Worm (Caenorhabditis elegans): ENCODE results near the gene F37A4.4.

F37A4.4 gene

ce11 chrIII:6713266-6713665, at the start of gene F37A4.4:
F37A4.4 (plus strand) TSS chrIII:6713566.
- TF ChIP-seq fkh-2 (tag; optimal IDR thresholded peaks at IDR 0.05) (no peak), ZK546.5 (tag; optimal IDR thresholded peaks at IDR 0.05) (no peak), nhr-76 (tag; optimal IDR thresholded peaks at IDR 0.05) (no peak), nhr-28 (tag; optimal IDR thresholded peaks at IDR 0.05) (no peak), ztf-11 (tag; optimal IDR thresholded peaks at IDR 0.05) (no peak), egl-27 (tag; optimal IDR thresholded peaks at IDR 0.05) (no peak), ceh-82 (tag; optimal IDR thresholded peaks at IDR 0.05) (no peak), sea-2 (GFP tag; optimal IDR thresholded peaks at IDR 0.05) (no peak)

ce11 chrIII:6670737-6671242, 42.6 kb upstream of the F37A4.4 start:
- TF ChIP-seq fkh-10 (GFP tag; optimal IDR thresholded peaks at IDR 0.05) (peak; percentile 38), nhr-28 (tag; optimal IDR thresholded peaks at IDR 0.05) (no peak)

ce11 chrIII:6675460-6675859, 37.9 kb upstream of the F37A4.4 start, which contains the start of gene rbf-1:
rbf-1 (plus strand) TSS chrIII:6675760.
- TF ChIP-seq nhr-43 (tag; optimal IDR thresholded peaks at IDR 0.05; ENCODE audit: poor library complexity, severe bottlenecking) (no peak), nfya-1 (tag; optimal IDR thresholded peaks at IDR 0.05; ENCODE audit: insufficient read depth) (peak; percentile 8)

- TF ChIP-seq fkh-2 (tag; optimal IDR thresholded peaks at IDR 0.05) (no peak), nhr-237 (tag; optimal IDR thresholded peaks at IDR 0.05) (no peak), pha-4 (tag; optimal IDR thresholded peaks at IDR 0.05) (no peak), unc-39 (tag; optimal IDR thresholded peaks at IDR 0.05) (no peak), egl-5 (tag; optimal IDR thresholded peaks at IDR 0.05) (no peak), hmg-11 (tag; optimal IDR thresholded peaks at IDR 0.05) (no peak), lsy-12 (tag; optimal IDR thresholded peaks at IDR 0.05) (no peak), elt-1 (tag; optimal IDR thresholded peaks at IDR 0.05) (no peak), nhr-43 (tag; optimal IDR thresholded peaks at IDR 0.05; ENCODE audit: poor library complexity, severe bottlenecking) (no peak), nhr-23 (tag; optimal IDR thresholded peaks at IDR 0.05) (no peak), snpc-4 (tag; optimal IDR thresholded peaks at IDR 0.05) (no peak), fos-1 (tag; optimal IDR thresholded peaks at IDR 0.05) (no peak)
Measured at ce11 chrIII:6677304-6677703, 36.1 kb upstream of the F37A4.4 start.

ce11 chrIII:6679323-6679722, 34.0 kb upstream of the F37A4.4 start:
- TF ChIP-seq nhr-25 (tag; optimal IDR thresholded peaks at IDR 0.05) (no peak), ceh-82 (tag; optimal IDR thresholded peaks at IDR 0.05) (no peak), unc-39 (tag; optimal IDR thresholded peaks at IDR 0.05) (no peak), ceh-16 (tag; optimal IDR thresholded peaks at IDR 0.05) (no peak), ZK546.5 (tag; optimal IDR thresholded peaks at IDR 0.05) (no peak), nhr-237 (tag; optimal IDR thresholded peaks at IDR 0.05) (no peak), lin-39 (tag; optimal IDR thresholded peaks at IDR 0.05) (no peak), nhr-77 (tag; optimal IDR thresholded peaks at IDR 0.05) (no peak), egl-5 (tag; optimal IDR thresholded peaks at IDR 0.05) (no peak), nhr-12 (tag; optimal IDR thresholded peaks at IDR 0.05) (no peak), pha-4 (tag; optimal IDR thresholded peaks at IDR 0.05) (no peak), fkh-2 (tag; optimal IDR thresholded peaks at IDR 0.05) (no peak), ztf-11 (tag; optimal IDR thresholded peaks at IDR 0.05) (no peak), tbx-2 (tag; optimal IDR thresholded peaks at IDR 0.05) (no peak)

ce11 chrIII:6680963-6681362, 32.4 kb upstream of the F37A4.4 start:
- TF ChIP-seq elt-3 (tag; optimal IDR thresholded peaks at IDR 0.05) (no peak), jun-1 (tag; optimal IDR thresholded peaks at IDR 0.05) (no peak), nhr-28 (tag; optimal IDR thresholded peaks at IDR 0.05) (no peak), nhr-76 (tag; optimal IDR thresholded peaks at IDR 0.05) (no peak), ceh-28 (tag; optimal IDR thresholded peaks at IDR 0.05) (no peak), pha-4 (tag; optimal IDR thresholded peaks at IDR 0.05) (no peak), ztf-4 (tag; optimal IDR thresholded peaks at IDR 0.05) (no peak)

Data from whole organism, L3 larva.